Worm (Caenorhabditis elegans) whole organism, L3 larva: ENCODE data around the gene C39B10.5.
A peak's percentile ranks its signal among the peaks of the same experiment; 100 is the strongest.

ENCODE experiments used
- R02D3.7 ChIP-seq: fragments of 150-350 bp; optimal IDR thresholded peaks from 2 replicates; lab custom pipeline; 2014; ENCODE audit warnings: missing biosample characterization, missing genetic modification characterization
- aly-2 ChIP-seq: fragments of 150-350 bp; optimal IDR thresholded peaks from 2 replicates; lab custom pipeline; 2014; ENCODE audit warnings: missing biosample characterization, missing genetic modification characterization
- ceh-16 ChIP-seq: sonication (generic microtip); optimal IDR thresholded peaks from 2 replicates; lab custom pipeline; 2017; ENCODE audit warnings: missing biosample characterization, missing genetic modification characterization
- ceh-28 ChIP-seq: fragments of 150-350 bp; optimal IDR thresholded peaks from 2 replicates; lab custom pipeline; 2014; ENCODE audit warnings: missing biosample characterization, missing genetic modification reagents, missing genetic modification characterization
- ceh-82 ChIP-seq: fragments of 150-350 bp; optimal IDR thresholded peaks from 2 replicates; lab custom pipeline; 2014; ENCODE audit warnings: missing biosample characterization, missing genetic modification characterization
- egl-5 ChIP-seq: fragments of 150-350 bp; optimal IDR thresholded peaks from 2 replicates; lab custom pipeline; 2017; ENCODE audit warnings: missing biosample characterization, missing genetic modification reagents, missing genetic modification characterization, inconsistent platforms
- elt-2 ChIP-seq: sonication (generic microtip); optimal IDR thresholded peaks from 2 replicates; lab custom pipeline; 2016; ENCODE audit warnings: missing genetic modification reagents, mild to moderate bottlenecking, missing genetic modification characterization, missing compliant biosample characterization
- eor-1 ChIP-seq, 2 experiments: fragments of 150-350 bp; optimal IDR thresholded peaks; 2 replicates each; lab custom pipeline; 2014 to 2018; ENCODE audit warnings: missing biosample characterization in 2 of 2, missing genetic modification characterization in 2 of 2
- fkh-10 ChIP-seq: sonication (generic microtip); optimal IDR thresholded peaks from 2 replicates; lab custom pipeline; 2017; ENCODE audit warnings: missing biosample characterization, missing genetic modification reagents, missing genetic modification characterization
- fkh-2 ChIP-seq: fragments of 150-350 bp; optimal IDR thresholded peaks from 2 replicates; lab custom pipeline; 2014; ENCODE audit warnings: missing biosample characterization, missing genetic modification reagents, missing genetic modification characterization
- fos-1 ChIP-seq: fragments of 150-350 bp; optimal IDR thresholded peaks from 2 replicates; lab custom pipeline; 2014; ENCODE audit warnings: missing biosample characterization, missing genetic modification characterization
- lin-15B ChIP-seq: fragments of 150-350 bp; optimal IDR thresholded peaks from 2 replicates; lab custom pipeline; 2014; ENCODE audit warnings: missing biosample characterization, missing genetic modification characterization
- lin-39 ChIP-seq: fragments of 150-350 bp; optimal IDR thresholded peaks from 2 replicates; lab custom pipeline; 2018; ENCODE audit warnings: missing biosample characterization, missing genetic modification reagents, missing genetic modification characterization
- lsy-12 ChIP-seq: sonication (generic microtip); optimal IDR thresholded peaks from 2 replicates; lab custom pipeline; 2016; ENCODE audit warnings: mild to moderate bottlenecking, missing genetic modification characterization, missing compliant biosample characterization
- mdl-1 ChIP-seq: fragments of 150-350 bp; optimal IDR thresholded peaks from 2 replicates; lab custom pipeline; 2014; ENCODE audit warnings: missing biosample characterization, missing genetic modification characterization
- mml-1 ChIP-seq: fragments of 150-350 bp; sonication (generic microtip); optimal IDR thresholded peaks from 3 replicates; lab custom pipeline; 2014; ENCODE audit warnings: missing biosample characterization, missing genetic modification characterization
- nfya-1 ChIP-seq: sonication (generic microtip); optimal IDR thresholded peaks from 2 replicates; lab custom pipeline; 2017; ENCODE audit warnings: missing genetic modification characterization, mild to moderate bottlenecking, missing compliant biosample characterization, antibody characterized with exemption, moderate library complexity; ENCODE audit not compliant: insufficient read depth
- nhr-11 ChIP-seq: fragments of 150-350 bp; optimal IDR thresholded peaks from 2 replicates; lab custom pipeline; 2014; ENCODE audit warnings: missing biosample characterization, missing genetic modification characterization
- nhr-12 ChIP-seq: fragments of 150-350 bp; optimal IDR thresholded peaks from 2 replicates; lab custom pipeline; 2014; ENCODE audit warnings: missing biosample characterization, missing genetic modification characterization
- nhr-23 ChIP-seq: fragments of 150-350 bp; optimal IDR thresholded peaks from 2 replicates; lab custom pipeline; 2014; ENCODE audit warnings: missing biosample characterization, missing genetic modification reagents, missing genetic modification characterization
- nhr-237 ChIP-seq: fragments of 150-350 bp; optimal IDR thresholded peaks from 2 replicates; lab custom pipeline; 2014; ENCODE audit warnings: missing biosample characterization, missing genetic modification characterization
- nhr-25 ChIP-seq: sonication (generic microtip); optimal IDR thresholded peaks from 2 replicates; lab custom pipeline; 2017; ENCODE audit warnings: missing biosample characterization, missing genetic modification characterization
- nhr-28 ChIP-seq: fragments of 150-350 bp; optimal IDR thresholded peaks from 2 replicates; lab custom pipeline; 2014; ENCODE audit warnings: missing biosample characterization, missing genetic modification characterization
- nhr-43 ChIP-seq: sonication (generic microtip); optimal IDR thresholded peaks from 2 replicates; lab custom pipeline; 2016; ENCODE audit warnings: mild to moderate bottlenecking, missing genetic modification characterization, missing compliant biosample characterization; ENCODE audit not compliant: poor library complexity, severe bottlenecking
- nhr-67 ChIP-seq: fragments of 150-350 bp; optimal IDR thresholded peaks from 2 replicates; lab custom pipeline; 2014; ENCODE audit warnings: missing biosample characterization, missing genetic modification characterization
- nhr-76 ChIP-seq: fragments of 150-350 bp; sonication (generic microtip); optimal IDR thresholded peaks from 5 replicates; lab custom pipeline; 2014; ENCODE audit warnings: missing biosample characterization, missing genetic modification characterization
- nhr-77 ChIP-seq: fragments of 150-350 bp; optimal IDR thresholded peaks from 2 replicates; lab custom pipeline; 2014; ENCODE audit warnings: missing biosample characterization, missing genetic modification characterization
- pha-4 ChIP-seq: fragments of 150-350 bp; optimal IDR thresholded peaks from 2 replicates; lab custom pipeline; 2014; ENCODE audit warnings: missing biosample characterization, missing genetic modification reagents, missing genetic modification characterization
- pqm-1 ChIP-seq: fragments of 150-350 bp; optimal IDR thresholded peaks from 2 replicates; lab custom pipeline; 2017; ENCODE audit warnings: missing biosample characterization, missing genetic modification characterization, inconsistent platforms
- sea-2 ChIP-seq: fragments of 150-350 bp; sonication (generic microtip); optimal IDR thresholded peaks from 4 replicates; lab custom pipeline; 2014; ENCODE audit warnings: missing biosample characterization, missing genetic modification reagents, missing genetic modification characterization
- skn-1 ChIP-seq: fragments of 150-350 bp; optimal IDR thresholded peaks from 2 replicates; lab custom pipeline; 2014; ENCODE audit warnings: missing biosample characterization, missing genetic modification characterization
- snpc-4 ChIP-seq: fragments of 150-350 bp; optimal IDR thresholded peaks from 2 replicates; lab custom pipeline; 2014; ENCODE audit warnings: missing biosample characterization, missing genetic modification characterization
- unc-39 ChIP-seq: sonication (generic microtip); optimal IDR thresholded peaks from 4 replicates; lab custom pipeline; 2017; ENCODE audit warnings: missing biosample characterization, missing genetic modification characterization
- unc-62 ChIP-seq: fragments of 150-350 bp; sonication (generic microtip); optimal IDR thresholded peaks from 4 replicates; lab custom pipeline; 2014; ENCODE audit warnings: missing biosample characterization, missing genetic modification reagents, missing genetic modification characterization
- zag-1 ChIP-seq: fragments of 150-350 bp; optimal IDR thresholded peaks from 2 replicates; lab custom pipeline; 2014; ENCODE audit warnings: missing biosample characterization, missing genetic modification characterization
- ztf-11 ChIP-seq: fragments of 150-350 bp; optimal IDR thresholded peaks from 2 replicates; lab custom pipeline; 2014; ENCODE audit warnings: missing biosample characterization, missing genetic modification characterization
- ztf-4 ChIP-seq: fragments of 150-350 bp; optimal IDR thresholded peaks from 2 replicates; lab custom pipeline; 2014; ENCODE audit warnings: missing biosample characterization, missing genetic modification characterization

C39B10.5 gene

ce11 chrX:10480563-10481290 lies 33.6 kb downstream of the C39B10.5 start, which contains the start of gene elt-2 (continued):
- no peak for TF ChIP-seq nhr-12 (tag; lab: Kevin White, UChicago)
- TF ChIP-seq aly-2 (tag; lab: Kevin White, UChicago) = no peak
- peak; percentile 78 for TF ChIP-seq nfya-1 (tag; lab: Kevin White, UChicago)
- TF ChIP-seq nhr-237 (tag; lab: Kevin White, UChicago) = no peak
- TF ChIP-seq unc-62 (GFP tag; lab: Kevin White, UChicago) = no peak

- TF ChIP-seq nfya-1 (tag; lab: Kevin White, UChicago) (no peak), elt-2 (tag; lab: Kevin White, UChicago) (no peak), ztf-4 (no peak), fos-1 (tag; lab: Kevin White, UChicago) (no peak), mdl-1 (tag; lab: Kevin White, UChicago) (no peak), ceh-16 (tag; lab: Kevin White, UChicago) (no peak), mml-1 (tag; lab: Kevin White, UChicago) (no peak), lin-15B (tag; lab: Kevin White, UChicago) (no peak), R02D3.7 (no peak), lin-39 (no peak)
Measured at ce11 chrX:10482272-10482671, 35.1 kb downstream of the C39B10.5 start.

ce11 chrX:10485300-10485755 lies 38.2 kb downstream of the C39B10.5 start, which contains the start of gene C33D3.3:
TSS of gene C33D3.3 (plus strand) at chrX:10485350.
- no peak for TF ChIP-seq unc-39
- TF ChIP-seq aly-2 (tag; lab: Kevin White, UChicago) = no peak
- no peak for TF ChIP-seq mml-1 (tag; lab: Kevin White, UChicago)
- no peak for TF ChIP-seq nhr-23 (tag; lab: Kevin White, UChicago)
- no peak for TF ChIP-seq ceh-28
- no peak for TF ChIP-seq egl-5
- no peak for TF ChIP-seq lin-15B (tag; lab: Kevin White, UChicago)
- TF ChIP-seq fkh-10 (GFP tag; lab: Kevin White, UChicago) = no peak
- no peak for TF ChIP-seq nhr-237 (tag; lab: Kevin White, UChicago)
- TF ChIP-seq pqm-1 (tag; lab: Kevin White, UChicago) = no peak
- no peak for TF ChIP-seq nhr-25 (tag; lab: Kevin White, UChicago)
- no peak for TF ChIP-seq lin-39
- no peak for TF ChIP-seq nhr-77
- no peak for TF ChIP-seq skn-1
- TF ChIP-seq fos-1 (tag; lab: Kevin White, UChicago) = no peak
- TF ChIP-seq lsy-12 (tag; lab: Kevin White, UChicago) = no peak
- TF ChIP-seq zag-1 (tag; lab: Kevin White, UChicago) = no peak

DNA sequence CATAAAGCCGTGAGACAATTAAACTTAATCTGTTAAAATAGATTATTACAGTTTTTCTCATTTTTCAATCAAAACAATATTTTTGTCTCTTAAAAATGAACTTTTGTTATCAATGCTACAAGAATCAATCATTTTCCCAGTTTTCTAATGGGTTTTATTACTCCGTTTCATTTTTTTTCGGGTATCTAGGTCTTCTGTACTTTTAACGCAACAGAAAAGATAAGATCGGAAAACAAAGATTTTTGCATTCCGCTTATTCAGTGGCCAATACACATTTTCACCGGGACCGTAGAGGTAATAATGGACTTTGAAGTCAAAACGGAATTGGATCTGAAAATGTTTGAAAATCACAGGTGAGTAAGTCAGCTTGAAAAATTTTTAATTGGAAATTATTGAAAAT lies 41.6 kb downstream of the C39B10.5 start, which contains the start of gene C33D3.4:
TSS of gene C33D3.4 (plus strand) at position 301 of the 400 bp plus-strand sequence.
- TF ChIP-seq nhr-77 = no peak
- no peak for TF ChIP-seq fkh-2 (tag; lab: Kevin White, UChicago)
- TF ChIP-seq nhr-76 (tag; lab: Kevin White, UChicago) = no peak
- TF ChIP-seq nhr-11 = no peak
- no peak for TF ChIP-seq lin-39
- no peak for TF ChIP-seq ceh-82 (tag; lab: Kevin White, UChicago)
- TF ChIP-seq zag-1 (tag; lab: Kevin White, UChicago) = no peak

DNA sequence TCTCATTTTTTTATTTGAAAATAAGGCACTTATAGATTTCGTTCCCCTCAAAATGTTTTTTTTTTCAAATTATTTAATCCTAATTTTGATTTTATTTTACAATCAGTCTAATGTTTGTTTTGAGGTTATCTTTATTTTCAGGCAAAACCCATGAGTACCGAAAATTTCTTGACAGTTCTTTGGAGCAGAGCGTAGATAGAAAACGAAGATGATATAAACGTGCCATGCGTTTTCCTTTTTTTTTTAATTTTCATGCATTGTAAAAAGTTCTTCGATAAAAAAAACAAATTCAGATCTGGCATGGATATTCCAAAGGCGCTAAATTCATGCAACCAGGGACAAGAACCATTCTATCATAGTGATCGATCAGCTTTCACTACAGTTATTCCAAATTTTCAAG lies 43.9 kb downstream of the C39B10.5 start, which contains the start of gene C33D3.5:
TSS of gene C33D3.5 (plus strand) at position 301 of the 400 bp plus-strand sequence.
- no peak for TF ChIP-seq fkh-2 (tag; lab: Kevin White, UChicago)
- TF ChIP-seq egl-5 = no peak
- TF ChIP-seq sea-2 (GFP tag; lab: Kevin White, UChicago) = no peak
- TF ChIP-seq nhr-28 (tag; lab: Kevin White, UChicago) = no peak
- TF ChIP-seq ceh-16 (tag; lab: Kevin White, UChicago) = no peak
- TF ChIP-seq nhr-237 (tag; lab: Kevin White, UChicago) = no peak
- TF ChIP-seq fkh-10 (GFP tag; lab: Kevin White, UChicago) = no peak
- TF ChIP-seq ztf-4 = no peak
- no peak for TF ChIP-seq lin-39
- TF ChIP-seq nhr-11 = no peak
- no peak for TF ChIP-seq nhr-67 (tag; lab: Kevin White, UChicago)
- TF ChIP-seq ztf-11 = no peak
- TF ChIP-seq nhr-43 = no peak
- no peak for TF ChIP-seq nhr-23 (tag; lab: Kevin White, UChicago)
- TF ChIP-seq pha-4 = no peak
- no peak for TF ChIP-seq snpc-4 (tag; lab: Kevin White, UChicago)
- TF ChIP-seq eor-1 (tag; optimal IDR thresholded peaks at IDR 0.05; lab: Kevin White, UChicago) = no peak
- TF ChIP-seq lin-15B (tag; lab: Kevin White, UChicago) = no peak
- TF ChIP-seq nhr-12 (tag; lab: Kevin White, UChicago) = no peak
